Worm (Caenorhabditis elegans) whole organism, L4 larva: ENCODE results near the gene Y37B11A.3.

Experiments used
- F49E8.2 ChIP-seq: sonication (generic microtip); optimal IDR thresholded peaks from 2 replicates; lab custom pipeline; 2016; ENCODE audit warnings: missing compliant biosample characterization, mild to moderate bottlenecking, missing genetic modification characterization, borderline replicate concordance
- Y48G9A.11 ChIP-seq: fragments of 200-800 bp; sonication (Bioruptor generic); IDR thresholded peaks from 2 replicates; pipeline ENCODE4 v1.3.6; 2022; ENCODE audit warnings: missing genetic modification reagents, missing genetic modification characterization, missing compliant biosample characterization
- Y75B8A.6 ChIP-seq: fragments of 200-800 bp; sonication (Bioruptor generic); IDR thresholded peaks from 2 replicates; pipeline ENCODE4 v1.3.6; 2022; ENCODE audit warnings: missing genetic modification reagents, missing genetic modification characterization, missing compliant biosample characterization
- aha-1 ChIP-seq: fragments of 150-350 bp; peaks from one replicate; lab custom pipeline; 2014; ENCODE audit warnings: missing biosample characterization, missing genetic modification characterization
- ama-1 ChIP-seq: fragments of 150-350 bp; optimal IDR thresholded peaks from 2 replicates; lab custom pipeline; 2014; ENCODE audit warnings: inconsistent platforms, mixed read lengths
- arid-1 ChIP-seq: fragments of 200-800 bp; sonication (Bioruptor generic); conservative IDR thresholded peaks from 2 replicates; pipeline ENCODE4 v1.3.6; 2022; ENCODE audit warnings: missing genetic modification reagents, missing genetic modification characterization, missing compliant biosample characterization
- ceh-44 ChIP-seq: fragments of 200-800 bp; sonication (Bioruptor generic); IDR thresholded peaks from 2 replicates; pipeline ENCODE4 v1.3.6; 2022; ENCODE audit warnings: missing genetic modification reagents, missing genetic modification characterization, missing compliant biosample characterization
- ceh-62 ChIP-seq: sonication (generic microtip); optimal IDR thresholded peaks from 2 replicates; lab custom pipeline; 2017; ENCODE audit warnings: missing biosample characterization, missing genetic modification characterization
- ctbp-1 ChIP-seq: fragments of 200-800 bp; sonication (Bioruptor generic); IDR thresholded peaks from 2 replicates; pipeline ENCODE4 v1.3.6; 2022; ENCODE audit warnings: missing genetic modification reagents, missing genetic modification characterization, missing compliant biosample characterization
- daf-19 ChIP-seq: fragments of 200-800 bp; sonication (Bioruptor generic); conservative IDR thresholded peaks from 2 replicates; pipeline ENCODE4 v1.3.6; 2022; ENCODE audit warnings: missing genetic modification characterization, missing compliant biosample characterization
- daf-8 ChIP-seq: fragments of 200-800 bp; sonication (Bioruptor generic); IDR thresholded peaks from 2 replicates; pipeline ENCODE4 v1.3.6; 2022; ENCODE audit warnings: missing genetic modification characterization, missing compliant biosample characterization
- dmd-8 ChIP-seq: fragments of 200-800 bp; sonication (Bioruptor generic); IDR thresholded peaks from 2 replicates; pipeline ENCODE4 v1.3.6; 2022; ENCODE audit warnings: missing genetic modification characterization, missing compliant biosample characterization
- dpl-1 ChIP-seq: fragments of 150-350 bp; optimal IDR thresholded peaks from 2 replicates; lab custom pipeline; 2014; ENCODE audit warnings: missing biosample characterization, missing genetic modification reagents, missing genetic modification characterization
- dve-1 ChIP-seq: sonication (generic microtip); optimal IDR thresholded peaks from 2 replicates; lab custom pipeline; 2017; ENCODE audit warnings: antibody characterized with exemption, mild to moderate bottlenecking, missing genetic modification characterization, missing compliant biosample characterization; ENCODE audit not compliant: insufficient read depth
- egl-43 ChIP-seq: fragments of 200-800 bp; sonication (Bioruptor generic); IDR thresholded peaks from 2 replicates; pipeline ENCODE4 v1.3.6; 2022; ENCODE audit warnings: missing genetic modification reagents, missing genetic modification characterization, missing compliant biosample characterization
- fkh-10 ChIP-seq: fragments of 150-350 bp; optimal IDR thresholded peaks from 2 replicates; lab custom pipeline; 2014; ENCODE audit warnings: missing biosample characterization, missing genetic modification reagents, missing genetic modification characterization
- hlh-11 ChIP-seq: fragments of 200-800 bp; sonication (Bioruptor generic); optimal IDR thresholded peaks from 2 replicates; lab custom pipeline; 2018; ENCODE audit warnings: mild to moderate bottlenecking, missing genetic modification characterization, missing compliant biosample characterization
- hlh-30 ChIP-seq: sonication (generic microtip); optimal IDR thresholded peaks from 2 replicates; lab custom pipeline; 2017; ENCODE audit warnings: antibody characterized with exemption, mild to moderate bottlenecking, missing genetic modification characterization, missing compliant biosample characterization; ENCODE audit not compliant: insufficient read depth
- hmg-1.1 ChIP-seq: fragments of 200-800 bp; sonication (Bioruptor generic); IDR thresholded peaks from 2 replicates; pipeline ENCODE4 v1.3.6; 2022; ENCODE audit warnings: missing genetic modification reagents, missing genetic modification characterization, missing compliant biosample characterization
- lim-7 ChIP-seq: fragments of 200-800 bp; sonication (Bioruptor generic); IDR thresholded peaks from 2 replicates; pipeline ENCODE4 v1.3.6; 2022; ENCODE audit warnings: missing genetic modification characterization, missing compliant biosample characterization
- lin-1 ChIP-seq: fragments of 200-800 bp; sonication (Bioruptor generic); IDR thresholded peaks from 2 replicates; pipeline ENCODE4 v1.3.6; 2022; ENCODE audit warnings: missing genetic modification reagents, missing genetic modification characterization, missing compliant biosample characterization
- lin-13 ChIP-seq: fragments of 150-350 bp; optimal IDR thresholded peaks from 2 replicates; lab custom pipeline; 2014; ENCODE audit warnings: missing biosample characterization, missing genetic modification reagents, missing genetic modification characterization
- lin-15B ChIP-seq: fragments of 150-350 bp; sonication (generic microtip); optimal IDR thresholded peaks from 3 replicates; lab custom pipeline; 2014; ENCODE audit warnings: missing biosample characterization, missing genetic modification characterization
- lin-38 ChIP-seq: fragments of 200-800 bp; sonication (Bioruptor generic); IDR thresholded peaks from 2 replicates; pipeline ENCODE4 v1.3.6; 2022; ENCODE audit warnings: missing genetic modification reagents, missing genetic modification characterization, missing compliant biosample characterization
- lir-3 ChIP-seq: sonication (generic microtip); optimal IDR thresholded peaks from 2 replicates; lab custom pipeline; 2016; ENCODE audit warnings: mild to moderate bottlenecking, missing genetic modification characterization, missing compliant biosample characterization
- lsy-2 ChIP-seq, 2 experiments: fragments of 150-350 bp in 1 of 2; sonication (generic microtip) in 1 of 2; optimal IDR thresholded peaks; 2 replicates each; lab custom pipeline; 2014 to 2017; ENCODE audit warnings: missing biosample characterization in 2 of 2, missing genetic modification characterization in 2 of 2
- mxl-3 ChIP-seq: fragments of 200-800 bp; sonication (Bioruptor generic); optimal IDR thresholded peaks from 2 replicates; lab custom pipeline; 2018; ENCODE audit warnings: mild to moderate bottlenecking, missing genetic modification characterization, missing compliant biosample characterization
- nhr-11 ChIP-seq: fragments of 150-350 bp; optimal IDR thresholded peaks from 2 replicates; lab custom pipeline; 2014; ENCODE audit warnings: missing biosample characterization, missing genetic modification characterization
- nhr-111 ChIP-seq: fragments of 200-800 bp; sonication (Bioruptor generic); optimal IDR thresholded peaks from 2 replicates; lab custom pipeline; 2018; ENCODE audit warnings: mild to moderate bottlenecking, missing genetic modification characterization, missing compliant biosample characterization
- nhr-25 ChIP-seq: sonication (generic microtip); optimal IDR thresholded peaks from 2 replicates; lab custom pipeline; 2017; ENCODE audit warnings: missing genetic modification characterization, mild to moderate bottlenecking, missing compliant biosample characterization, antibody characterized with exemption, moderate library complexity, borderline replicate concordance; ENCODE audit not compliant: insufficient read depth
- nhr-28 ChIP-seq: fragments of 150-350 bp; optimal IDR thresholded peaks from 2 replicates; lab custom pipeline; 2014; ENCODE audit warnings: missing biosample characterization, missing genetic modification characterization
- nhr-42 ChIP-seq: fragments of 200-800 bp; sonication (Bioruptor generic); IDR thresholded peaks from 2 replicates; pipeline ENCODE4 v1.3.6; 2022; ENCODE audit warnings: missing genetic modification characterization, missing compliant biosample characterization
- nhr-6 ChIP-seq: fragments of 150-350 bp; optimal IDR thresholded peaks from 2 replicates; lab custom pipeline; 2014; ENCODE audit warnings: missing biosample characterization, missing genetic modification characterization
- nhr-77 ChIP-seq: fragments of 150-350 bp; optimal IDR thresholded peaks from 2 replicates; lab custom pipeline; 2014; ENCODE audit warnings: missing biosample characterization, missing genetic modification characterization
- php-3 ChIP-seq: fragments of 200-800 bp; sonication (Bioruptor generic); IDR thresholded peaks from 2 replicates; pipeline ENCODE4 v1.3.6; 2022; ENCODE audit warnings: missing genetic modification reagents, missing genetic modification characterization, missing compliant biosample characterization
- sdz-12 ChIP-seq: fragments of 200-800 bp; sonication (Bioruptor generic); optimal IDR thresholded peaks from 2 replicates; lab custom pipeline; 2018; ENCODE audit warnings: mild to moderate bottlenecking, missing genetic modification characterization, missing compliant biosample characterization
- set-16 ChIP-seq: fragments of 200-800 bp; sonication (Bioruptor generic); IDR thresholded peaks from 2 replicates; pipeline ENCODE4 v1.3.6; 2022; ENCODE audit warnings: missing genetic modification reagents, missing genetic modification characterization, missing compliant biosample characterization
- snpc-1.2 ChIP-seq: fragments of 200-800 bp; sonication (Bioruptor generic); IDR thresholded peaks from 2 replicates; pipeline ENCODE4 v1.3.6; 2022; ENCODE audit warnings: missing genetic modification reagents, missing genetic modification characterization, missing compliant biosample characterization
- spr-3 ChIP-seq: fragments of 200-800 bp; sonication (Bioruptor generic); optimal IDR thresholded peaks from 2 replicates; lab custom pipeline; 2018; ENCODE audit warnings: mild to moderate bottlenecking, missing genetic modification characterization, missing compliant biosample characterization
- tag-97 ChIP-seq: fragments of 200-800 bp; sonication (Bioruptor generic); IDR thresholded peaks from 2 replicates; pipeline ENCODE4 v1.3.6; 2022; ENCODE audit warnings: missing genetic modification characterization, missing compliant biosample characterization
- unc-39 ChIP-seq: sonication (generic microtip); optimal IDR thresholded peaks from 2 replicates; lab custom pipeline; 2017; ENCODE audit warnings: missing biosample characterization, missing genetic modification characterization
- vab-7 ChIP-seq: fragments of 200-800 bp; sonication (Bioruptor generic); IDR thresholded peaks from 2 replicates; pipeline ENCODE4 v1.3.6; 2022; ENCODE audit warnings: missing genetic modification reagents, missing genetic modification characterization, missing compliant biosample characterization
- zag-1 ChIP-seq: fragments of 150-350 bp; optimal IDR thresholded peaks from 2 replicates; lab custom pipeline; 2014; ENCODE audit warnings: missing biosample characterization, missing genetic modification characterization
- zfp-2 ChIP-seq: sonication (generic microtip); optimal IDR thresholded peaks from 2 replicates; lab custom pipeline; 2016; ENCODE audit warnings: mild to moderate bottlenecking, missing genetic modification characterization, missing compliant biosample characterization
- zip-11 ChIP-seq: fragments of 200-800 bp; sonication (Bioruptor generic); IDR thresholded peaks from 2 replicates; pipeline ENCODE4 v1.3.6; 2022; ENCODE audit warnings: missing genetic modification characterization, missing compliant biosample characterization
- ztf-11 ChIP-seq: fragments of 150-350 bp; optimal IDR thresholded peaks from 2 replicates; lab custom pipeline; 2014; ENCODE audit warnings: missing biosample characterization, missing genetic modification characterization
- ztf-7 ChIP-seq: fragments of 150-350 bp; optimal IDR thresholded peaks from 2 replicates; lab custom pipeline; 2014; ENCODE audit warnings: missing biosample characterization, missing genetic modification characterization

Y37B11A.3 gene

DNA sequence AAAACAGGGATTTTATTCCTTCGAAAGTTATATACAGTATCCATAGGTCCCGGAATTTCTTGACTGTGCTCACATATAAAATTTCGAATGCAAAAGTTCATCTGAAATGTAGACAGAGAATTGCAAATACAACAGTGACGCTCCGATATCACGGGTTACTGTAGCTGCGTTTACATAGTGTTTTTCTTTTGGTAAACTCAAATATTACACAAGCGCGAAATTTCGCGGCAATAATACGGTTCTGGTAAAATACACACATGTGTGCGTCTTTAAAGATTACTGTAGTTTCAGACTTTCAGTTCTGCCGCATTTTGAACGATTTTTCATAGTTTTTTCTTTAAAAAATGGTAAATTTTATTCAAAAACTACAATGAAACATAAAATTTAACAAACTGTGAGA, 5.4 kb upstream of the Y37B11A.3 start, which contains the start of gene rev-3:
rev-3 (minus strand) TSS at position 101 of the 400 bp plus-strand sequence.
- no peak for TF ChIP-seq daf-19 (GFP tag; lab: Robert Waterston, UW)
- no peak for TF ChIP-seq ztf-7 (tag; lab: Kevin White, UChicago)
- no peak for TF ChIP-seq dve-1 (tag; lab: Kevin White, UChicago)
- TF ChIP-seq dpl-1 = no peak
- no peak for TF ChIP-seq nhr-42 (GFP tag; lab: Robert Waterston, UW)
- TF ChIP-seq zfp-2 (tag; lab: Kevin White, UChicago) = no peak
- TF ChIP-seq set-16 (GFP tag; lab: Robert Waterston, UW) = no peak
- TF ChIP-seq F49E8.2 = no peak
- no peak for TF ChIP-seq zip-11 (GFP tag; lab: Robert Waterston, UW)
- no peak for TF ChIP-seq nhr-25 (tag; lab: Kevin White, UChicago)
- no peak for TF ChIP-seq nhr-111 (GFP tag; lab: Kevin White, UChicago)
- TF ChIP-seq dmd-8 = no peak
- TF ChIP-seq nhr-77 (tag; lab: Kevin White, UChicago) = no peak
- TF ChIP-seq arid-1 (GFP tag; lab: Robert Waterston, UW) = no peak
- no peak for TF ChIP-seq hmg-1.1 (GFP tag; lab: Robert Waterston, UW)
- TF ChIP-seq lin-13 (GFP tag; lab: Kevin White, UChicago) = no peak
- no peak for TF ChIP-seq aha-1 (tag; lab: Kevin White, UChicago)
- no peak for TF ChIP-seq lin-15B (tag; lab: Kevin White, UChicago)
- TF ChIP-seq tag-97 (GFP tag; lab: Robert Waterston, UW) = no peak

DNA sequence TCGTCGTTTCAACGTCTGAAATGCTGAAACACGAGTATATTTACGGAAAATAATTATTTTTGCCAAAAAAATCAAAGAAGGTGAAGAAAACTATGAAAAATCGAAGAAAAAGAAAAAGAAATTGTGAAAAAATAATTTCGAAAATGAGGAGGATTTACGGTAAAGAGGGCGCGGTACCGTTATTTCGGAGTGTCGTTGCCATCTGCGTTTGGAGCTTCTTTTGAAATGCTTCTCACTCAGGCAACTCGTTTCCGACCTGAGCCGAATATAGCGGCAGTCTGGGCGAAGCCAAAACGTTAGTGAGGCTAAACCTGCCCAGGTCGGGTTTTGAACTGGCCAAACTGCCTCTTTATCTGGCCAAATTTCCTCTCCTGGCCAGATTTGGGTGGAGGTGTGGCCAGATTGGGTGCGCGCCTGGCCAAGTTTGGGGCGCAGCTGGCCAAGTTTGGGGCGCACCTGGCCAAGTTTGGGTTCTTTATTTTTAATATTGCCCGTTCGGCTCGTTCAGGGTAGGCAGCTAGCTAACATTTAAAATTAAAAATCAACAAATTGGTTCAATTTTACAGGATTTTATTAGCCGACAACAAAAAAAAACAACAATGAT, 1.2 kb downstream of the Y37B11A.3 start:
- TF ChIP-seq egl-43 (GFP tag; lab: Robert Waterston, UW) (peak; percentile 46; the same call in 1 of the 2 replicates), vab-7 (GFP tag; lab: Robert Waterston, UW) (peak; percentile 56), set-16 (GFP tag; lab: Robert Waterston, UW) (peak; percentile 65), ceh-44 (GFP tag; lab: Robert Waterston, UW) (0 out of 2 replicates have a peak, but pooled peaks have one; percentile 36), Y48G9A.11 (GFP tag; lab: Robert Waterston, UW) (peak; percentile 97)
- TF ChIP-seq, all 104 proteins: peak for 5; not testable (repeated sequence) for 99

DNA sequence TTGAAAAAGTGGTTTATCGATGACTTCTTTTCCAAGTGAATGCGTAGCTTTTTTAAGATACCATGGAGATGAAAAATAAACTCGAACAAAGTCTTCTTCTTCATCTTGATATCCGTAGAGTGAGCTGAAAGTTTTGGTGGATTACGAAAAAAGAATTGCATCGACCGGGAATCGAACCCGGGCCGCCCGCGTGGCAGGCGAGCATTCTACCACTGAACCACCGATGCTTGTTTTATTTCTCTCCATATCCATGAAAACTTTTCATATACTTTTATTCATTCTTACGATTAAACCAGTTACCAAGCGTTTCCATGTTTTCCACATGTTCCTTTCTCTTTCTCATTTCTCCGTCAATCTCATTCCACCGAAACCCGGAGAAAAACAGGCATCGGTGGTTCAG, 3.0 kb downstream of the Y37B11A.3 start:
- TF ChIP-seq hlh-11 (tag; lab: Kevin White, UChicago) (no peak), lin-38 (GFP tag; lab: Robert Waterston, UW) (no peak), F49E8.2 (no peak), daf-8 (GFP tag; lab: Robert Waterston, UW) (no peak), ztf-7 (tag; lab: Kevin White, UChicago) (no peak), Y75B8A.6 (GFP tag; lab: Robert Waterston, UW) (no peak), arid-1 (GFP tag; lab: Robert Waterston, UW) (peak; percentile 78), tag-97 (GFP tag; lab: Robert Waterston, UW) (no peak), ama-1 (no peak), lir-3 (no peak), sdz-12 (GFP tag; lab: Kevin White, UChicago) (no peak), spr-3 (no peak), php-3 (GFP tag; lab: Robert Waterston, UW) (no peak), dve-1 (tag; lab: Kevin White, UChicago) (no peak), unc-39 (tag; lab: Kevin White, UChicago) (no peak), ctbp-1 (GFP tag; lab: Robert Waterston, UW) (no peak), nhr-28 (tag; lab: Kevin White, UChicago) (no peak), lim-7 (GFP tag; lab: Robert Waterston, UW) (peak; percentile 74), ztf-11 (tag; lab: Kevin White, UChicago) (no peak), nhr-6 (tag; lab: Kevin White, UChicago) (no peak), zag-1 (tag; lab: Kevin White, UChicago) (no peak), nhr-25 (tag; lab: Kevin White, UChicago) (no peak), fkh-10 (GFP tag; lab: Kevin White, UChicago) (no peak), mxl-3 (no peak), lin-1 (GFP tag; lab: Robert Waterston, UW) (no peak), hlh-30 (tag; lab: Kevin White, UChicago) (no peak), ceh-62 (tag; lab: Kevin White, UChicago) (no peak), snpc-1.2 (GFP tag; lab: Robert Waterston, UW) (no peak), lsy-2 (tag; optimal IDR thresholded peaks at IDR 0.05; lab: Kevin White, UChicago) (no peak), nhr-11 (tag; lab: Kevin White, UChicago) (no peak), dmd-8 (no peak)
